Fruit fly (Drosophila melanogaster): ENCODE results near the gene Zip71B.

- TF ChIP-seq CG11294 (GFP tag; IDR thresholded peaks at IDR 0.05) (no peak), Eip75B (GFP tag; optimal IDR thresholded peaks at IDR 0.05) (no peak), ss (GFP tag; optimal IDR thresholded peaks at IDR 0.05) (no peak), CG10669 (GFP tag; optimal IDR thresholded peaks at IDR 0.05) (no peak), Met (GFP tag; optimal IDR thresholded peaks at IDR 0.05) (no peak), CG8319 (GFP tag; optimal IDR thresholded peaks at IDR 0.05) (no peak), CG34406 (GFP tag; optimal IDR thresholded peaks at IDR 0.05) (no peak), Hr39 (GFP tag; optimal IDR thresholded peaks at IDR 0.05) (no peak)
Measured at dm6 chr3L:14952858-14953669, 39.0 kb upstream of the Zip71B start.

All from whole organism, prepupa.